Fruit fly (Drosophila melanogaster) whole organism, embryonic: ENCODE results near the gene tHMG1.

ENCODE experiments used
- Abd-B ChIP-seq: fragments of 200-800 bp; sonication (Bioruptor generic); optimal IDR thresholded peaks from 2 replicates; lab custom pipeline; 2018; ENCODE audit warnings: missing biosample characterization, mild to moderate bottlenecking, missing genetic modification characterization, moderate library complexity
- BEAF-32 ChIP-seq: fragments of 200-800 bp; sonication (Bioruptor generic); optimal IDR thresholded peaks from 3 replicates; lab custom pipeline; 2017; ENCODE audit warnings: missing biosample characterization, missing genetic modification characterization, mild to moderate bottlenecking, moderate library complexity, missing genetic modification reagents
- C15 ChIP-seq: fragments of 200-800 bp; sonication (Bioruptor generic); IDR thresholded peaks from 3 replicates; pipeline ENCODE4 v1.3.6; 2022; ENCODE audit warnings: missing biosample characterization, missing genetic modification characterization
- CG11456 ChIP-seq: fragments of 200-800 bp; sonication (Bioruptor generic); IDR thresholded peaks from 3 replicates; pipeline ENCODE4 v1.3.6; 2022; ENCODE audit warnings: missing biosample characterization, missing genetic modification characterization
- CG11560 ChIP-seq: fragments of 200-800 bp; sonication (Bioruptor generic); IDR thresholded peaks from 3 replicates; pipeline ENCODE4 v1.3.6; 2022; ENCODE audit warnings: missing biosample characterization, missing genetic modification characterization
- CG11723 ChIP-seq: fragments of 200-800 bp; sonication (Bioruptor generic); optimal IDR thresholded peaks from 2 replicates; lab custom pipeline; 2017; ENCODE audit warnings: missing biosample characterization, mild to moderate bottlenecking, missing genetic modification characterization
- CG12219 ChIP-seq: fragments of 200-800 bp; sonication (Bioruptor generic); optimal IDR thresholded peaks from 3 replicates; lab custom pipeline; 2018; ENCODE audit warnings: missing biosample characterization, mild to moderate bottlenecking, missing genetic modification characterization
- CG13287 ChIP-seq: fragments of 200-800 bp; sonication (Bioruptor generic); IDR thresholded peaks from 2 replicates; pipeline ENCODE4 v1.3.6; 2022; ENCODE audit warnings: missing biosample characterization, missing genetic modification characterization; ENCODE audit not compliant: partially characterized antibody
- CG1603 ChIP-seq: fragments of 200-800 bp; sonication (Bioruptor generic); optimal IDR thresholded peaks from 2 replicates; lab custom pipeline; 2019; ENCODE audit warnings: missing biosample characterization, mild to moderate bottlenecking, missing genetic modification characterization, moderate library complexity
- CG16813 ChIP-seq: fragments of 200-800 bp; sonication (Bioruptor generic); IDR thresholded peaks from 3 replicates; pipeline ENCODE4 v1.3.6; 2022; ENCODE audit warnings: missing biosample characterization, missing genetic modification characterization; ENCODE audit not compliant: partially characterized antibody
- CG16863 ChIP-seq: fragments of 200-800 bp; sonication (Bioruptor generic); optimal IDR thresholded peaks from 3 replicates; lab custom pipeline; 2016; ENCODE audit warnings: missing biosample characterization, missing genetic modification characterization
- CG2116 ChIP-seq: fragments of 200-800 bp; sonication (Bioruptor generic); optimal IDR thresholded peaks from 3 replicates; lab custom pipeline; 2018; ENCODE audit warnings: missing biosample characterization, mild to moderate bottlenecking, missing genetic modification characterization
- CG34224 ChIP-seq: fragments of 200-800 bp; sonication (Bioruptor generic); IDR thresholded peaks from 3 replicates; pipeline ENCODE4 v1.3.6; 2022; ENCODE audit warnings: missing biosample characterization, missing genetic modification characterization; ENCODE audit not compliant: partially characterized antibody
- CG3838 ChIP-seq: fragments of 200-800 bp; sonication (Bioruptor generic); optimal IDR thresholded peaks from 3 replicates; lab custom pipeline; 2016; ENCODE audit warnings: missing biosample characterization, missing genetic modification characterization
- CG6689 ChIP-seq: fragments of 200-800 bp; sonication (Bioruptor generic); IDR thresholded peaks from 2 replicates; pipeline ENCODE4 v1.3.6; 2022; ENCODE audit warnings: missing biosample characterization, missing genetic modification characterization
- CG6813 ChIP-seq: fragments of 200-800 bp; sonication (Bioruptor generic); optimal IDR thresholded peaks from 2 replicates; lab custom pipeline; 2017; ENCODE audit warnings: missing biosample characterization, missing genetic modification characterization, mild to moderate bottlenecking, moderate library complexity, missing genetic modification reagents
- CG7928 ChIP-seq: fragments of 200-800 bp; sonication (Bioruptor generic); optimal IDR thresholded peaks from 2 replicates; lab custom pipeline; 2017; ENCODE audit warnings: missing biosample characterization, mild to moderate bottlenecking, missing genetic modification characterization
- CG8290 ChIP-seq, 3 experiments: fragments of 200-800 bp; sonication (Bioruptor generic); optimal IDR thresholded peaks; 2 replicates each; lab custom pipeline; 2016 to 2019; ENCODE audit warnings: missing biosample characterization in 3 of 3, missing genetic modification characterization in 3 of 3, mild to moderate bottlenecking in 2 of 3, moderate library complexity in 1 of 3
- CG9876 ChIP-seq: fragments of 200-800 bp; sonication (Bioruptor generic); optimal IDR thresholded peaks from 2 replicates; lab custom pipeline; 2016; ENCODE audit warnings: missing biosample characterization, missing genetic modification characterization
- Dll ChIP-seq: fragments of 200-800 bp; sonication (Bioruptor generic); IDR thresholded peaks from 4 replicates; pipeline ENCODE4 v1.3.6; 2022; ENCODE audit warnings: missing biosample characterization, missing genetic modification characterization; ENCODE audit not compliant: partially characterized antibody
- Dp ChIP-seq: fragments of 200-800 bp; sonication (Bioruptor generic); optimal IDR thresholded peaks from 2 replicates; lab custom pipeline; 2018; ENCODE audit warnings: missing biosample characterization, mild to moderate bottlenecking, missing genetic modification characterization, moderate library complexity
- Dref ChIP-seq: fragments of 200-800 bp; sonication (Bioruptor generic); IDR thresholded peaks from 2 replicates; pipeline ENCODE4 v1.3.6; 2022; ENCODE audit warnings: missing biosample characterization, missing genetic modification characterization
- E2f2 ChIP-seq: fragments of 200-800 bp; sonication (Bioruptor generic); IDR thresholded peaks from 2 replicates; pipeline ENCODE4 v1.3.6; 2022; ENCODE audit warnings: missing biosample characterization, missing genetic modification characterization
- Ets65A ChIP-seq: fragments of 200-800 bp; sonication (Bioruptor generic); peaks from one replicate; lab custom pipeline; 2016; ENCODE audit warnings: missing biosample characterization, missing genetic modification characterization
- MBD-R2 ChIP-seq: fragments of 200-800 bp; sonication (Bioruptor generic); IDR thresholded peaks from 2 replicates; pipeline ENCODE4 v1.3.6; 2022; ENCODE audit warnings: missing biosample characterization, missing genetic modification characterization
- MTF-1 ChIP-seq: fragments of 200-800 bp; sonication (Bioruptor generic); optimal IDR thresholded peaks from 2 replicates; lab custom pipeline; 2018; ENCODE audit warnings: missing biosample characterization, mild to moderate bottlenecking, missing genetic modification characterization, borderline replicate concordance
- Mad ChIP-seq: fragments of 200-800 bp; sonication (Bioruptor generic); optimal IDR thresholded peaks from 2 replicates; lab custom pipeline; 2016; ENCODE audit warnings: missing biosample characterization, missing genetic modification characterization
- Med ChIP-seq: fragments of 200-800 bp; sonication (Bioruptor generic); peaks from one replicate; lab custom pipeline; 2016; ENCODE audit warnings: missing biosample characterization, missing genetic modification characterization, mild to moderate bottlenecking, inconsistent platforms, moderate library complexity
- Meics ChIP-seq: fragments of 200-800 bp; sonication (Bioruptor generic); optimal IDR thresholded peaks from 2 replicates; lab custom pipeline; 2017; ENCODE audit warnings: missing biosample characterization, mild to moderate bottlenecking, missing genetic modification characterization
- Mrtf ChIP-seq: fragments of 200-800 bp; sonication (Bioruptor generic); IDR thresholded peaks from 3 replicates; pipeline ENCODE4 v1.3.6; 2022; ENCODE audit warnings: missing biosample characterization, missing genetic modification characterization
- Myb ChIP-seq: fragments of 200-800 bp; sonication (Bioruptor generic); optimal IDR thresholded peaks from 2 replicates; lab custom pipeline; 2016; ENCODE audit warnings: missing biosample characterization, missing genetic modification characterization
- Sry-δ ChIP-seq: fragments of 200-800 bp; sonication (Bioruptor generic); optimal IDR thresholded peaks from 2 replicates; lab custom pipeline; 2016; ENCODE audit warnings: missing biosample characterization, missing genetic modification characterization
- amos ChIP-seq: fragments of 200-800 bp; sonication (Bioruptor generic); IDR thresholded peaks from 2 replicates; pipeline ENCODE4 v1.3.6; 2022; ENCODE audit warnings: missing biosample characterization, missing genetic modification characterization; ENCODE audit not compliant: partially characterized antibody
- caup ChIP-seq: fragments of 200-800 bp; sonication (Bioruptor generic); optimal IDR thresholded peaks from 3 replicates; lab custom pipeline; 2017; ENCODE audit warnings: missing biosample characterization, mild to moderate bottlenecking, missing genetic modification characterization, moderate library complexity; ENCODE audit not compliant: severe bottlenecking
- crp ChIP-seq, 2 experiments: fragments of 200-800 bp; sonication (Bioruptor generic); optimal IDR thresholded peaks; 2 replicates in 1 of 2; 3 replicates in 1 of 2; lab custom pipeline; 2017; ENCODE audit warnings: missing biosample characterization in 2 of 2, missing genetic modification characterization in 2 of 2, mild to moderate bottlenecking in 1 of 2, moderate library complexity in 1 of 2
- exex ChIP-seq: fragments of 200-800 bp; sonication (Bioruptor generic); optimal IDR thresholded peaks from 4 replicates; lab custom pipeline; 2018; ENCODE audit warnings: missing biosample characterization, mild to moderate bottlenecking, missing genetic modification characterization, moderate library complexity
- eyg ChIP-seq: fragments of 200-800 bp; sonication (Bioruptor generic); optimal IDR thresholded peaks from 3 replicates; lab custom pipeline; 2016; ENCODE audit warnings: missing biosample characterization, missing genetic modification characterization
- gfzf ChIP-seq: fragments of 200-800 bp; sonication (Bioruptor generic); optimal IDR thresholded peaks from 2 replicates; lab custom pipeline; 2016; ENCODE audit warnings: missing biosample characterization, mild to moderate bottlenecking, missing genetic modification characterization, moderate library complexity
- hbn ChIP-seq: fragments of 200-800 bp; sonication (Bioruptor generic); IDR thresholded peaks from 2 replicates; pipeline ENCODE4 v1.3.6; 2022; ENCODE audit warnings: missing biosample characterization, missing genetic modification characterization; ENCODE audit not compliant: partially characterized antibody
- nmo ChIP-seq: fragments of 200-800 bp; sonication (Bioruptor generic); optimal IDR thresholded peaks from 2 replicates; lab custom pipeline; 2018; ENCODE audit warnings: missing biosample characterization, mild to moderate bottlenecking, missing genetic modification characterization, moderate library complexity
- p53 ChIP-seq: fragments of 200-800 bp; sonication (Bioruptor generic); optimal IDR thresholded peaks from 2 replicates; lab custom pipeline; 2016; ENCODE audit warnings: missing biosample characterization, missing genetic modification characterization
- pzg ChIP-seq: fragments of 200-800 bp; sonication (Bioruptor generic); optimal IDR thresholded peaks from 3 replicates; lab custom pipeline; 2018; ENCODE audit warnings: missing biosample characterization, mild to moderate bottlenecking, missing genetic modification characterization, moderate library complexity
- row ChIP-seq: fragments of 200-800 bp; sonication (Bioruptor generic); IDR thresholded peaks from 3 replicates; pipeline ENCODE4 v1.3.6; 2022; ENCODE audit warnings: missing biosample characterization, missing genetic modification characterization
- sens ChIP-seq: fragments of 200-800 bp; sonication (Bioruptor generic); peaks from one replicate; lab custom pipeline; 2016; ENCODE audit warnings: missing biosample characterization, missing genetic modification characterization
- sob ChIP-seq: fragments of 200-800 bp; sonication (Bioruptor generic); IDR thresholded peaks from 2 replicates; pipeline ENCODE4 v1.3.6; 2022; ENCODE audit warnings: missing biosample characterization, missing genetic modification characterization
- ssp ChIP-seq: fragments of 200-800 bp; sonication (Bioruptor generic); IDR thresholded peaks from 2 replicates; pipeline ENCODE4 v1.3.6; 2022; ENCODE audit warnings: missing biosample characterization, missing genetic modification characterization
- sug ChIP-seq: fragments of 200-800 bp; optimal IDR thresholded peaks from 2 replicates; lab custom pipeline; 2019; ENCODE audit warnings: missing biosample characterization, mild to moderate bottlenecking, missing genetic modification characterization, moderate library complexity
- unc-4 ChIP-seq: fragments of 200-800 bp; sonication (Bioruptor generic); IDR thresholded peaks from 2 replicates; pipeline ENCODE4 v1.3.6; 2022; ENCODE audit warnings: missing biosample characterization, missing genetic modification characterization; ENCODE audit not compliant: partially characterized antibody

Gene tHMG1

dm6 chr3R:22492767-22493166 lies 1.1 kb downstream of the tHMG1 start, which contains the start of gene tHMG2:
tHMG2 (plus strand) TSS chr3R:22492953.
- TF ChIP-seq CG6689 (GFP tag; lab: Robert Waterston, UW) (peak; percentile 76), Dp (GFP tag; lab: Kevin White, UChicago) (peak; percentile 53), crp (GFP tag; optimal IDR thresholded peaks at IDR 0.05; lab: Kevin White, UChicago) (no peak), CG34224 (GFP tag; lab: Robert Waterston, UW) (0 out of 3 replicates have a peak, but pooled peaks have one; percentile 22), CG11560 (tag; lab: Robert Waterston, UW) (no peak), caup (no peak), hbn (GFP tag; lab: Robert Waterston, UW) (0 out of 2 replicates have a peak, but pooled peaks have one; percentile 26), BEAF-32 (GFP tag; lab: Kevin White, UChicago) (peak; percentile 36), Med (GFP tag; lab: Kevin White, UChicago) (peak; percentile 44), MTF-1 (GFP tag; lab: Kevin White, UChicago) (no peak), MBD-R2 (no peak), CG2116 (GFP tag; lab: Kevin White, UChicago) (peak; percentile 6), CG7928 (GFP tag; lab: Kevin White, UChicago) (peak; percentile 83), Sry-δ (GFP tag; lab: Kevin White, UChicago) (peak; percentile 36), CG12219 (no peak), Dll (peak; percentile 18; the same call in 1 of the 4 replicates), eyg (GFP tag; lab: Kevin White, UChicago) (no peak), CG16863 (GFP tag; lab: Kevin White, UChicago) (no peak), CG6813 (GFP tag; lab: Kevin White, UChicago) (no peak), ssp (no peak), exex (tag; lab: Kevin White, UChicago) (no peak), CG3838 (GFP tag; lab: Kevin White, UChicago) (no peak), sob (no peak), C15 (GFP tag; lab: Robert Waterston, UW) (no peak), row (peak; percentile 19; the same call in 1 of the 3 replicates), Abd-B (GFP tag; lab: Kevin White, UChicago) (no peak), CG13287 (GFP tag; lab: Robert Waterston, UW) (peak; percentile 40; the same call in 1 of the 2 replicates), E2f2 (GFP tag; lab: Robert Waterston, UW) (peak; percentile 56), CG11723 (GFP tag; lab: Kevin White, UChicago) (no peak), amos (GFP tag; lab: Robert Waterston, UW) (peak; percentile 27; the same call in 1 of the 2 replicates), Myb (GFP tag; lab: Kevin White, UChicago) (peak; percentile 92), pzg (GFP tag; lab: Kevin White, UChicago) (peak; percentile 40), CG1603 (tag; lab: Kevin White, UChicago) (peak; percentile 15), CG9876 (GFP tag; lab: Kevin White, UChicago) (no peak), sug (tag; lab: Kevin White, UChicago) (no peak), sens (GFP tag; lab: Kevin White, UChicago) (peak; percentile 41), CG11456 (GFP tag; lab: Robert Waterston, UW) (no peak), gfzf (GFP tag; lab: Kevin White, UChicago) (peak; percentile 55), Meics (GFP tag; lab: Kevin White, UChicago) (no peak), unc-4 (GFP tag; lab: Robert Waterston, UW) (0 out of 2 replicates have a peak, but pooled peaks have one; percentile 28), nmo (GFP tag; lab: Kevin White, UChicago) (no peak), p53 (GFP tag; lab: Kevin White, UChicago) (no peak), Dref (GFP tag; lab: Robert Waterston, UW) (peak; percentile 66), Mrtf (GFP tag; lab: Robert Waterston, UW) (no peak), CG8290 (GFP tag; optimal IDR thresholded peaks at IDR 0.05; lab: Kevin White, UChicago) (no peak), CG8290 (tag; optimal IDR thresholded peaks at IDR 0.05; lab: Kevin White, UChicago) (no peak), Ets65A (GFP tag; lab: Kevin White, UChicago) (peak; percentile 14), Mad (GFP tag; lab: Kevin White, UChicago) (no peak), CG16813 (GFP tag; lab: Robert Waterston, UW) (0 out of 3 replicates have a peak, but pooled peaks have one; percentile 47)
- TF ChIP-seq, all 482 proteins: peak for 23
